Worm (Caenorhabditis elegans): ENCODE results near the gene nhr-91.

Gene nhr-91

DNA sequence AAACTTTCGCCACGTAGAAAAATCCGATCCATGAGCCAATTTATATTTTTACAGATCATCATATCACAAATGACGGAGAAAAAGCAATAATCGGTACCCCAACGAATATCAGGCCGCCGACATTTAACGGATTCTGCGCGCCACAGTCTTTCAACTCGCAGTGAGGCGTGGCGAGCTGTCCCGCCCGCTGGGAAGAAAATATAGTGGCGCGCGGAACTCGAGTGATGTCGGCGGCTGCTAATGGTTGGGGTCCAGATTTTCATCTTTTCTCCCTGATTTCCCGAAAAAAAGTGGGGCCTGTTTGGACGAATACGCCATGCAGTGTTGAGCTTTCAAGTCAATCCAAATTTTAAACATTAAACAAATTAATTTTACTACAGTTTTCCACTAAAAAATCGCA is 30.6 kb upstream of the nhr-91 start:
- no peak for TF ChIP-seq dao-5 (tag; optimal IDR thresholded peaks at IDR 0.05)
- no peak for TF ChIP-seq him-1 (tag; optimal IDR thresholded peaks at IDR 0.05)
- TF ChIP-seq W03F9.2 (tag; optimal IDR thresholded peaks at IDR 0.05) = no peak

DNA sequence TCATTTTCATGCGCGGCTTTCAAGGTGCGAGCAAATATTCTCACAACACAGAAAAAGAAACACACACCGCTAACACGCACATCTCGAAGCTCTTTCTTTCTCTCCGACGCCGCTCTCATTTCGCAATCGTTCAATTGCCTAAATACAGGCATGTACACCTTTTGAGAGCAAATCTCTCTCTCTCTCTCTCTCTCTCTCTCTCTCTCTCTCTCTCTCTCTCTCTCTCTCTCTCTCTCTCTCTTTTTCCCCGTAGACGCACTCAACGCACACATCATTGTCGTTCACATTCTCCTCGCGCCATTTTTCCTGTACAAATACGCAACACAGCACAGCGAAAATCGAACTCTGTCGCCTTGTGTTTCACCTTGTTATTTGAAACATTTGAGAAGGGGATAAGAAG is 29.9 kb upstream of the nhr-91 start:
- no peak for TF ChIP-seq W03F9.2 (tag; optimal IDR thresholded peaks at IDR 0.05)

DNA sequence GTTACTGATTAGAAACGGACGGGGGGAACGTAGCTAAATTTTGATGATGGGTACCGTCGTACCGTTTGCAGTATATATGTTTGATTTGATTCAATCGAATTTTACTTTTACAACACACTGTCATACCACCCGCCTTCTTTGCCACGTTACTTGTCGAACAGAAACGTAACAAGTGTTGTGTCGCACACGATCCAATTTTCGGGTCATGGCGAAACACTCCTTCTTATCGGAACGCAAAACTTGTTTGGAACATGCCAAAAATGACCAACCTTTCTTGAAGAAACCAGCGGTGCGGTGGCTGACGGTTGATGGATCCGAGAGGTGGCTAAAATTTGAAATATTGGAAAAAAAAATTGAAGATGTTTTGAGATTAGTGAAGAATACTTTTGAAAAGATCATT is 28.9 kb upstream of the nhr-91 start:
- TF ChIP-seq dao-5 (tag; optimal IDR thresholded peaks at IDR 0.05) = no peak
- no peak for TF ChIP-seq him-1 (tag; optimal IDR thresholded peaks at IDR 0.05)
- TF ChIP-seq W03F9.2 (tag; optimal IDR thresholded peaks at IDR 0.05) = no peak

DNA sequence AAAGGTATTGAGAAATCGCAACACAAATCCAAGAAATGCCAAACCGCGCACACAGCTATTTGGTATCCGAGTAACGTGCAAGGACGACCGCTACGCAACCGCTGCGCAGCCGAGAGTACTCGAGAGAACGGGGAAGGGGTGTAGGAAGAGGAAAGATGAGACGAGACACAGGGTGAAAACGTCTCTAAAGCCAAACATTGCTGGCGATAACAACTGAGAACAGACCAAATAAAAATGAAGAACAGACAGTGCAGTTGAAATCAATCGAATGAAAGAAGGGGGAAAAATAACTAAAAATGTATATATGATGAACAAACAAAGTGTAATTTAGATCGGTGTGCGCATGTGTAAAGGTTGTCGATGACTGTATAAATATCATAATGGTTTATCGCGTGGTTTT is 27.9 kb upstream of the nhr-91 start:
- TF ChIP-seq W03F9.2 (tag; optimal IDR thresholded peaks at IDR 0.05) (no peak), dao-5 (tag; optimal IDR thresholded peaks at IDR 0.05) (no peak), him-1 (tag; optimal IDR thresholded peaks at IDR 0.05) (no peak)

DNA sequence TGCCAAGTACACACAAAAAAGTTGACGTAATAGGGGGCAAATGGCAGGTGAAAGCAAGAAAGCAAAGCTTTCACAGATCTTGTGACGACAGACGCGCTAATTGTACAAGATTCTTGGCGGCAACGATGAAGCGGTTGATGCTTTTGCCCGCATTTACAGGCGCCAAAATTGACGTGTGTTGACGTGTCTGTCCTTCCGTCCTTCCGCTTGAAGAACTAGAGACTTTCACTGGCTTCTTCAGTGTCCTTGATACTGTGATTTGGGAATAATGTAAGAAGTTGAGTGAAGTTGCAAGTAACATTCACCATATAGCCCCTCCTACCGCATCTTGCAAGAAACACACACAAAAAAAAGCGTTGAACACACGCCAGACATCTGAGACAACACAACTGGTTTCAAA is 25.4 kb upstream of the nhr-91 start, which contains the start of gene jud-4:
Gene jud-4, plus strand, starts transcription at position 376 of the 400 bp plus-strand sequence.
- TF ChIP-seq him-1 (tag; optimal IDR thresholded peaks at IDR 0.05) = no peak
- TF ChIP-seq dao-5 (tag; optimal IDR thresholded peaks at IDR 0.05) = no peak
- TF ChIP-seq W03F9.2 (tag; optimal IDR thresholded peaks at IDR 0.05) = no peak

DNA sequence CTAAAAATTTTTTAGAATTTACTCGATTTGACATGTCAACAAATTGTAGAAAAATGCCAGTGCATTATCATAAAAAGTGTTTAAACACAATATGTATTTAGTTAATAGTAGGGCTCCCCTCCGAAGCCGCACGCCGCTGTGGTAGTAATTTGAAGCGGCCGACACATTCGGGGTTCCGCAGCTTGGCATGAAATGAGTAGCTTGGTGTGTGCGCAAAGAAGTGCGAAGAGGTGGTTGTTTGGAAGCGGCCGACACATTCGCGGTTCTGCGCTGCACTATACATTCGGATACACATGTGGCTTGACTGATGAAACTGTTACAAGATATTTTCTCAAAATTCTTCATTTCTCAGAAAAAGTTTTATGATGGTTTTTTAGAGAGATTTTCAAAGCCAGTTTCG is 23.6 kb upstream of the nhr-91 start:
- no peak for TF ChIP-seq W03F9.2 (tag; optimal IDR thresholded peaks at IDR 0.05)
- TF ChIP-seq dao-5 (tag; optimal IDR thresholded peaks at IDR 0.05) = no peak
- no peak for TF ChIP-seq him-1 (tag; optimal IDR thresholded peaks at IDR 0.05)

DNA sequence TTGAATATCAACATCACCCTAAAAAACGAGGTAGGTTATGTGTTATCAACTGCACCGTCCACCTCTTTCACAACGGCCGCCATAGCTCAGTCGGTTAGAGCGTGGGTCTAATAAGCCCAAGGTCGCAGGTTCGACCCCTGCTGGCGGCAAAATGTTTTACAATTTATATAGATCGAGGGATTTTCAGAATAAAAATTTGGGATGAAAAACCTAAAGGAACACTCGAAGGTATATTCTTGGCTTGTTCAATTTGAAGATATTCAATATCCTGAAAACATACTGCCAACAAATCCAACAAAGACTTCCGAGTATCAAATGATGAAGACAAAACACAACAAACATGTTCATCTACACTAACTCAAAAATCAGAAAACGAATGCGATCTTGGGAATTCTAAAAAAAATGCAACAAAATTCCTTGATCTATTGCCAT is 11.8 kb upstream of the nhr-91 start:
- no peak for TF ChIP-seq W03F9.2 (tag; optimal IDR thresholded peaks at IDR 0.05)
- TF ChIP-seq him-1 (tag; optimal IDR thresholded peaks at IDR 0.05) = peak; percentile 28
- TF ChIP-seq dao-5 (tag; optimal IDR thresholded peaks at IDR 0.05) = peak; percentile 83

DNA sequence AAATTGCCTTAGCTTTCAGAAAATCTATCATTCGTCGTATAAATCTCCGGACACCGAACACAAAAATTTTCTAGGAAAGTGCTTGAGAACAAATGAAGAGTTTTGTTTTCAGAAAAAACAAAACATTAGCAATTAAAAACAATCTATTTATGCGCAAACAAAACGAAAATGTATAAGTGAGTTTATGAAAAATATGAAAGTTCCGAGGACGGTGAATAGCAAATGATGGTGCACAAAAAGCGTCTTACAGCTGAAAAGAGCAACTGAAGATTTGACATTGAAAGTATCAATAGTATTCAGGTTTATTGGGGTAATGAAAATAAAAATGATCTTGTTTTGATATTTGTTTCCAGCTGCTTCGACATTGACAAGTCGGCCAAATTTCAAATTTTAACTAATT is 9.2 kb upstream of the nhr-91 start:
- no peak for TF ChIP-seq W03F9.2 (tag; optimal IDR thresholded peaks at IDR 0.05)
- no peak for TF ChIP-seq him-1 (tag; optimal IDR thresholded peaks at IDR 0.05)
- TF ChIP-seq dao-5 (tag; optimal IDR thresholded peaks at IDR 0.05) = no peak

DNA sequence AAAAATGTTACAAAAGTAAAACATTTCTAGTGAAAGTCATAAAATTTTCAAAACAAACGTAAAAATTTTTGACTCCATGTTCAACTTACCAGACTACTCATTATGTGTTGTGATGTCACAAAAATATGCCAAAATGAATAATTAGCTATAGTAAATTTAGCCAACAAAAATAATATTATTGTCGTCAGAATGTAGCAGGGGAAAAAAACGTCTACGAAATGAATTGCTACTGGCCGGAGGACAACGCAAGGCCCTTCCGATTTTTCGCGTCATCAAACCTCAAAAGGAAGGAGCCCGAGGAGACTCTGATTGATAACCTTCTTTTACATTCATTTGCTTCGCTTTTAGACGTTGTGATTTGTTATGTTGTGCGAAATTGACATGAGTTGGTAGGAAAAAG is 6.3 kb upstream of the nhr-91 start, which contains the start of gene ser-2:
Gene ser-2, minus strand, starts transcription at position 101 of the 400 bp plus-strand sequence.
- TF ChIP-seq W03F9.2 (tag; optimal IDR thresholded peaks at IDR 0.05) = no peak
- no peak for TF ChIP-seq dao-5 (tag; optimal IDR thresholded peaks at IDR 0.05)
- TF ChIP-seq him-1 (tag; optimal IDR thresholded peaks at IDR 0.05) = no peak

DNA sequence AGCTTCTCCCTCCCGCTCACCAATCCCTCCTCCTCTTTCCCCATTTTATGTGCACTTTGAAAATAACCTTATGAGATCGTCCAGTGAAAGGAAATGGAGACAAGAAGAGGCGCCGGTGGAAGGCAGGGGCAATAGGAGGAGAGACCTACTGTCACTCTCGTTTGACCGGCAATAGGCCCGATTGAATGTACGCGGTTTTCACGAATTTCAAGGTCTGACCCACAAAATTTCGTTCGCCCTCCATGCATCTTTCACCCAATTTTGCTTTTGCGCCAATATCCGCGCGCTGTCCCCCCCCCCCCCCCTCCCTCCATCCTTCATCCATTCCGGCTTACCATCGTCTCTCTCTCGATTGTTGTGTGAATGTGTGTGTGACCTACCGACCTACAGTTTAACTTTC is 1.5 kb upstream of the nhr-91 start:
- TF ChIP-seq him-1 (tag; optimal IDR thresholded peaks at IDR 0.05) (no peak), dao-5 (tag; optimal IDR thresholded peaks at IDR 0.05) (no peak), W03F9.2 (tag; optimal IDR thresholded peaks at IDR 0.05) (no peak)

DNA sequence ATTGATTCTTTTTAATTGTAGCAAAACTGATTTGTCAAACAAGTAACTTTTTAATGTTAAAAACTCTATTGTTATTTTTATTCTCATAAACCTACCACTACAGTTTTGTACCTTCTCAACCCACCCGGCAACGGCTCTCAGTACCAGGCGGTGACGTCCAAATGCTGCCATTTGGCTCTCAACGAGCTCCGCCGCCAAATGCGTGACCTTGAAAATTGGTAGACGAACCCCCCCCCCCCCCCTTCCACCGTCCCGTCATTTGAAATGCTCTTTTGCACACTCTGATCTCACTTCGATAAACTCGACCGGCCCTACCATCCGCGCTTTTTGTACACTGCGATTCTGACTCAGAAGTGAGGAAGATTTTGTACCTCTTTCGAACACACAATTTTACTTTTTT is 484 bp upstream of the nhr-91 start:
- TF ChIP-seq dao-5 (tag; optimal IDR thresholded peaks at IDR 0.05) (no peak), him-1 (tag; optimal IDR thresholded peaks at IDR 0.05) (no peak)

DNA sequence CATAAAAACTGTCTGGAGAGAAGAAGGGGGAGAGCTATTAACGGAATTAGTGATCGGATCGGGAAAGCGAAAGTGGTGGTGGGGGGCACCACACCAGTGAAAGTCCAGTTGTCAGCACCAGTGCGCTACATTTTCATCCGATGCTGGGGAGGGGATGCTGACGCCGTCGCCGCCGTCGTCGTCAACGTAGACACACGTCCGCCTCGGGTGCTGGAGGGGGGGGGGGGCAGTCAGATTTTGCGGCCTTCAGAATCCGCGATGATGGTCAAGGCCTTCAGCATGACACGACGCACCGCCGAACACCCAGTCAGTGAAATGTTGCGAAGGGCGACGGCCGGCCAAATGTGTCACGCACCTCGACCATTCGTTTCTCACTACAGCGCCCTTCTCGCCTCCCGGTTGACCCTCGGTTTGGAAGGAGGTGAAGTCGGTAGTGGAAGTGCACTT is 1.2 kb downstream of the nhr-91 start:
- TF ChIP-seq W03F9.2 (tag; optimal IDR thresholded peaks at IDR 0.05) (no peak), him-1 (tag; optimal IDR thresholded peaks at IDR 0.05) (no peak), dao-5 (tag; optimal IDR thresholded peaks at IDR 0.05) (no peak)

DNA sequence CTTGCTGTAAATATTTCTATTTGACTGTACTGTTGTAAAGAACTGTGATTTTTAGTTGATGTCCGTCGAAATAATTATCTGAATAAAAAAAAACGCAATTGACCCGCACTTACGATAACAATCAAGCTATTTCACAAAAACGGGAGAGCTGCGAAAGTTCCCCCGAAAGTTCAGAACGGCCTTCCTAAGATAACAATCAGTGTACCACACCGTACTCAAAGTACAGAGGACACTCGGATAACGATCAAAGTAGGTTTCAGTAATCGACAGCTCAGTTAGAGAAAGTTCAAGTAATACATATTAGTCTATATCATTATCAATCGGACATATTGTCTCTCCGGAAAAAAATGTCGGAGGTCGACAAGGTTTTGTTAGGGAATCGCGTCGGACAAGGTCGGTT is 1.8 kb downstream of the nhr-91 start:
- TF ChIP-seq W03F9.2 (tag; optimal IDR thresholded peaks at IDR 0.05) (no peak), dao-5 (tag; optimal IDR thresholded peaks at IDR 0.05) (no peak), him-1 (tag; optimal IDR thresholded peaks at IDR 0.05) (no peak)

DNA sequence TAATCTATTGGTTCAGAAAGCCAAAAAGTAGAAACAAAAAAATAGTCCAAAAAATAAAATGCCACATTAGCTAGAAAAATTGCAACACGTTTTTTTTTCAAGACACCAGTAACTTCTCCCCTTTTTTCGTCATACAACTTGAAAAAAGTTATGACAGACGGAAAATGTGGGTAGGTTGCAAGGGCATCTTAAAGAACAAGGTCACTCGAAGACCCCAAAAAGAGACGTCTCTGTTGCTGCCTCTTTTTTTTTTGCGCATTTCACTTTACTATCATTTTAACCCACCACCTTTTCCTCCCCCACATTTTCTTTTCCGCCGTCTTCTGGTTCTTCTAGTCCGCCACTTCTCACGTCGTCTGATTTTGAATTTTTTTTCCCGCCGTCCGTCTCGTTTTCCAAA is 2.9 kb downstream of the nhr-91 start:
- no peak for TF ChIP-seq him-1 (tag; optimal IDR thresholded peaks at IDR 0.05)
- no peak for TF ChIP-seq W03F9.2 (tag; optimal IDR thresholded peaks at IDR 0.05)
- no peak for TF ChIP-seq dao-5 (tag; optimal IDR thresholded peaks at IDR 0.05)

DNA sequence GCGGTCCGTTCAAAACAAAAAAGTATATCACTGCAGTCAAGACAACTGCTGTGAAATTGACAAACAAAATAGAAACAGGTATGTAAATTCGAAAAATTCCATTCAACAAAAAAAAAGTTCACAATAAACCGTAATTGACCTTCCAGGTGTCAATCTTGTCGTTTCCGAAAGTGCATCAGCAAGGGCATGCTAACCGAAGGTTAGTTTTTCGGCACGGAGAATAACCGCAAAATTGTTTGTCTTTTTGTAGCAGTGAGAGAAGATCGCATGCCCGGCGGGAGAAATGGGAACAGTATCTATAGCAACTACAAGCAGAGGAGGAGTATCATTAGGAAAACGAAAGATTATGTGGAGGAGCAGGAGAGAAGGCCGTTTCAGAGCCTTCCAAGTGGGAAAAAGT is 3.5 kb downstream of the nhr-91 start:
- TF ChIP-seq W03F9.2 (tag; optimal IDR thresholded peaks at IDR 0.05) = no peak
- TF ChIP-seq dao-5 (tag; optimal IDR thresholded peaks at IDR 0.05) = no peak
- TF ChIP-seq him-1 (tag; optimal IDR thresholded peaks at IDR 0.05) = no peak

DNA sequence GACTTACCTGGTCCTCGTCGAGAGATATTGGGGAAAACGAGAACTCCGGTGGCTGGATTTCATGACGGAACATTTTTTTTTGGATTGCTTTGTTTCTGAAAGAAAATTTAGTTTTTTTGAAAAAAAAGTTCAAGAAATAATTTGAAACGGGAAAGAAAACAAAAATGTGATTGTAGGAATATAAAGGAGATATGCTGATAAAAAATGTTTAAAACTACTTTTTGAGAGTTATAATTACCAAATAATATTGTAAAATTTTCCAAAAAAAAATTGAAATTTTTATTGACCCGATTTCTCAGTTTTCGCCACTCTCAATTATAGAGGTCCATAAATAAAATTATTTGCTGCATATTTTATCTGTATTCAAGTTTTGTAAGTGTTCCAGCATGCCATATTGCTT is 8.0 kb downstream of the nhr-91 start, which contains the start of gene glb-28:
Gene glb-28, minus strand, starts transcription at position 101 of the 400 bp plus-strand sequence.
- no peak for TF ChIP-seq dao-5 (tag; optimal IDR thresholded peaks at IDR 0.05)
- TF ChIP-seq him-1 (tag; optimal IDR thresholded peaks at IDR 0.05) = no peak
- no peak for TF ChIP-seq W03F9.2 (tag; optimal IDR thresholded peaks at IDR 0.05)

Data from whole organism, L4/young adult.